Worm (Caenorhabditis elegans) whole organism, dauer: ENCODE data around the gene T07A9.14.

ENCODE experiments used
- unc-62 ChIP-seq: sonication (generic microtip); optimal IDR thresholded peaks from 2 replicates; lab custom pipeline; 2017; ENCODE audit warnings: missing biosample characterization, missing genetic modification reagents, missing genetic modification characterization

T07A9.14 gene

ce11 chrIV:425995-426394 lies 39.5 kb downstream of the T07A9.14 start, which contains the start of gene garr-1:
Gene garr-1 (plus strand): TSS chrIV:426168.
- no peak for TF ChIP-seq unc-62 (GFP tag; lab: Kevin White, UChicago)

- TF ChIP-seq unc-62 (GFP tag; lab: Kevin White, UChicago) = no peak
Measured at ce11 chrIV:426597-426996, 40.1 kb downstream of the T07A9.14 start.

ce11 chrIV:427100-427908 lies 40.8 kb downstream of the T07A9.14 start:
- TF ChIP-seq unc-62 (GFP tag; lab: Kevin White, UChicago) = no peak

- TF ChIP-seq unc-62 (GFP tag; lab: Kevin White, UChicago) = no peak
Measured at ce11 chrIV:428869-429268, 42.4 kb downstream of the T07A9.14 start, which contains the start of gene Y66H1A.5. Gene Y66H1A.5 (minus strand): TSS chrIV:429133.
